Worm (Caenorhabditis elegans) whole organism, L3 larva: ENCODE measurements around the gene F21C10.3.
A peak's percentile ranks its signal among the peaks of the same experiment; 100 is the strongest.

Experiments used
- R02D3.7 ChIP-seq: fragments of 150-350 bp; optimal IDR thresholded peaks from 2 replicates; lab custom pipeline; 2014; ENCODE audit warnings: missing biosample characterization, missing genetic modification characterization
- ZK546.5 ChIP-seq: sonication (generic microtip); optimal IDR thresholded peaks from 2 replicates; lab custom pipeline; 2017; ENCODE audit warnings: missing biosample characterization, missing genetic modification characterization
- aly-2 ChIP-seq: fragments of 150-350 bp; optimal IDR thresholded peaks from 2 replicates; lab custom pipeline; 2014; ENCODE audit warnings: missing biosample characterization, missing genetic modification characterization
- ama-1 ChIP-seq: fragments of 150-350 bp; optimal IDR thresholded peaks from 2 replicates; lab custom pipeline; 2018
- ceh-16 ChIP-seq: sonication (generic microtip); optimal IDR thresholded peaks from 2 replicates; lab custom pipeline; 2017; ENCODE audit warnings: missing biosample characterization, missing genetic modification characterization
- ceh-82 ChIP-seq: fragments of 150-350 bp; optimal IDR thresholded peaks from 2 replicates; lab custom pipeline; 2014; ENCODE audit warnings: missing biosample characterization, missing genetic modification characterization
- ceh-9 ChIP-seq: sonication (generic microtip); optimal IDR thresholded peaks from 2 replicates; lab custom pipeline; 2018; ENCODE audit warnings: missing biosample characterization, missing genetic modification characterization
- daf-12 ChIP-seq: fragments of 150-350 bp; optimal IDR thresholded peaks from 2 replicates; lab custom pipeline; 2014; ENCODE audit warnings: missing biosample characterization, missing genetic modification reagents, missing genetic modification characterization
- egl-27 ChIP-seq: sonication (generic microtip); optimal IDR thresholded peaks from 4 replicates; lab custom pipeline; 2017; ENCODE audit warnings: missing biosample characterization, missing genetic modification reagents, missing genetic modification characterization
- egl-5 ChIP-seq: fragments of 150-350 bp; optimal IDR thresholded peaks from 2 replicates; lab custom pipeline; 2017; ENCODE audit warnings: missing biosample characterization, missing genetic modification reagents, missing genetic modification characterization, inconsistent platforms
- elt-1 ChIP-seq: fragments of 150-350 bp; optimal IDR thresholded peaks from 2 replicates; lab custom pipeline; 2014; ENCODE audit warnings: missing biosample characterization, missing genetic modification characterization
- elt-2 ChIP-seq: sonication (generic microtip); optimal IDR thresholded peaks from 2 replicates; lab custom pipeline; 2016; ENCODE audit warnings: missing genetic modification reagents, mild to moderate bottlenecking, missing genetic modification characterization, missing compliant biosample characterization
- elt-3 ChIP-seq, 3 experiments: fragments of 150-350 bp in 1 of 3; sonication (generic microtip) in 2 of 3; optimal IDR thresholded peaks; 2 replicates in 2 of 3; 4 replicates in 1 of 3; lab custom pipeline; 2014 to 2017; ENCODE audit warnings: missing biosample characterization in 3 of 3, missing genetic modification characterization in 3 of 3
- fkh-10 ChIP-seq: sonication (generic microtip); optimal IDR thresholded peaks from 2 replicates; lab custom pipeline; 2017; ENCODE audit warnings: missing biosample characterization, missing genetic modification reagents, missing genetic modification characterization
- fkh-2 ChIP-seq: fragments of 150-350 bp; optimal IDR thresholded peaks from 2 replicates; lab custom pipeline; 2014; ENCODE audit warnings: missing biosample characterization, missing genetic modification reagents, missing genetic modification characterization
- fos-1 ChIP-seq: fragments of 150-350 bp; optimal IDR thresholded peaks from 2 replicates; lab custom pipeline; 2014; ENCODE audit warnings: missing biosample characterization, missing genetic modification characterization
- hmg-11 ChIP-seq: sonication (generic microtip); optimal IDR thresholded peaks from 2 replicates; lab custom pipeline; 2016; ENCODE audit warnings: missing genetic modification characterization, missing compliant biosample characterization
- lin-15B ChIP-seq: fragments of 150-350 bp; optimal IDR thresholded peaks from 2 replicates; lab custom pipeline; 2014; ENCODE audit warnings: missing biosample characterization, missing genetic modification characterization
- lin-39 ChIP-seq: fragments of 150-350 bp; optimal IDR thresholded peaks from 2 replicates; lab custom pipeline; 2018; ENCODE audit warnings: missing biosample characterization, missing genetic modification reagents, missing genetic modification characterization
- lsy-12 ChIP-seq: sonication (generic microtip); optimal IDR thresholded peaks from 2 replicates; lab custom pipeline; 2016; ENCODE audit warnings: mild to moderate bottlenecking, missing genetic modification characterization, missing compliant biosample characterization
- mdl-1 ChIP-seq: fragments of 150-350 bp; optimal IDR thresholded peaks from 2 replicates; lab custom pipeline; 2014; ENCODE audit warnings: missing biosample characterization, missing genetic modification characterization
- mml-1 ChIP-seq: fragments of 150-350 bp; sonication (generic microtip); optimal IDR thresholded peaks from 3 replicates; lab custom pipeline; 2014; ENCODE audit warnings: missing biosample characterization, missing genetic modification characterization
- nfya-1 ChIP-seq: sonication (generic microtip); optimal IDR thresholded peaks from 2 replicates; lab custom pipeline; 2017; ENCODE audit warnings: missing genetic modification characterization, mild to moderate bottlenecking, missing compliant biosample characterization, antibody characterized with exemption, moderate library complexity; ENCODE audit not compliant: insufficient read depth
- nhr-11 ChIP-seq: fragments of 150-350 bp; optimal IDR thresholded peaks from 2 replicates; lab custom pipeline; 2014; ENCODE audit warnings: missing biosample characterization, missing genetic modification characterization
- nhr-12 ChIP-seq: fragments of 150-350 bp; optimal IDR thresholded peaks from 2 replicates; lab custom pipeline; 2014; ENCODE audit warnings: missing biosample characterization, missing genetic modification characterization
- nhr-237 ChIP-seq: fragments of 150-350 bp; optimal IDR thresholded peaks from 2 replicates; lab custom pipeline; 2014; ENCODE audit warnings: missing biosample characterization, missing genetic modification characterization
- nhr-25 ChIP-seq: sonication (generic microtip); optimal IDR thresholded peaks from 2 replicates; lab custom pipeline; 2017; ENCODE audit warnings: missing biosample characterization, missing genetic modification characterization
- nhr-28 ChIP-seq: fragments of 150-350 bp; optimal IDR thresholded peaks from 2 replicates; lab custom pipeline; 2014; ENCODE audit warnings: missing biosample characterization, missing genetic modification characterization
- nhr-43 ChIP-seq: sonication (generic microtip); optimal IDR thresholded peaks from 2 replicates; lab custom pipeline; 2016; ENCODE audit warnings: mild to moderate bottlenecking, missing genetic modification characterization, missing compliant biosample characterization; ENCODE audit not compliant: poor library complexity, severe bottlenecking
- nhr-76 ChIP-seq: fragments of 150-350 bp; sonication (generic microtip); optimal IDR thresholded peaks from 5 replicates; lab custom pipeline; 2014; ENCODE audit warnings: missing biosample characterization, missing genetic modification characterization
- nhr-77 ChIP-seq: fragments of 150-350 bp; optimal IDR thresholded peaks from 2 replicates; lab custom pipeline; 2014; ENCODE audit warnings: missing biosample characterization, missing genetic modification characterization
- pqm-1 ChIP-seq: fragments of 150-350 bp; optimal IDR thresholded peaks from 2 replicates; lab custom pipeline; 2017; ENCODE audit warnings: missing biosample characterization, missing genetic modification characterization, inconsistent platforms
- sea-2 ChIP-seq: fragments of 150-350 bp; sonication (generic microtip); optimal IDR thresholded peaks from 4 replicates; lab custom pipeline; 2014; ENCODE audit warnings: missing biosample characterization, missing genetic modification reagents, missing genetic modification characterization
- skn-1 ChIP-seq: fragments of 150-350 bp; optimal IDR thresholded peaks from 2 replicates; lab custom pipeline; 2014; ENCODE audit warnings: missing biosample characterization, missing genetic modification characterization
- snpc-4 ChIP-seq: fragments of 150-350 bp; optimal IDR thresholded peaks from 2 replicates; lab custom pipeline; 2014; ENCODE audit warnings: missing biosample characterization, missing genetic modification characterization
- tbx-2 ChIP-seq: sonication (generic microtip); optimal IDR thresholded peaks from 2 replicates; lab custom pipeline; 2016; ENCODE audit warnings: mild to moderate bottlenecking, missing genetic modification characterization, missing compliant biosample characterization
- unc-39 ChIP-seq: sonication (generic microtip); optimal IDR thresholded peaks from 4 replicates; lab custom pipeline; 2017; ENCODE audit warnings: missing biosample characterization, missing genetic modification characterization
- unc-62 ChIP-seq: fragments of 150-350 bp; sonication (generic microtip); optimal IDR thresholded peaks from 4 replicates; lab custom pipeline; 2014; ENCODE audit warnings: missing biosample characterization, missing genetic modification reagents, missing genetic modification characterization
- zag-1 ChIP-seq: fragments of 150-350 bp; optimal IDR thresholded peaks from 2 replicates; lab custom pipeline; 2014; ENCODE audit warnings: missing biosample characterization, missing genetic modification characterization

Gene F21C10.3

DNA sequence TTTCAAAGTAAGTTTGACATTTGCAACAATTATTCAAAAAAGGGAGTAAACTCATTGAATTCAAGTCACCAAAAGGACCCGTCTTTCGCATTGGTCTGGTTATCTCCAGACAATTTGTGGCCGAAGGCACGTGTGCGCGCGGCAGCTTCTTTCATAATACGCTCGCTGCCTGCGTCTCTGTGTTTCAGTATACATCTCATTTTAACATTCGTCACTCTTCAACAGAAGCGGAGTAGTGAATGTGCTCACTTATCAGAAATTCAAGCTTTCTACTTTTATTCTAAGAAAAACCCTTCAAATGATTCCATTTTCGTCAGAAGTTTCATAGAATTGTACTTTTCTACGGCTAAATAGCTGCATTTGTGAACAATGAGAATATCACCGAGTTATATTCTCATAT, 689 bp downstream of the F21C10.3 start:
- TF ChIP-seq ceh-9 (tag; lab: Kevin White, UChicago) (no peak), egl-27 (tag; lab: Kevin White, UChicago) (no peak), lin-15B (tag; lab: Kevin White, UChicago) (peak; percentile 16), ceh-16 (tag; lab: Kevin White, UChicago) (no peak), sea-2 (GFP tag; lab: Kevin White, UChicago) (no peak), snpc-4 (tag; lab: Kevin White, UChicago) (peak; percentile 41), R02D3.7 (no peak), fkh-10 (GFP tag; lab: Kevin White, UChicago) (peak; percentile 69), ceh-82 (tag; lab: Kevin White, UChicago) (no peak), tbx-2 (tag; lab: Kevin White, UChicago) (no peak), unc-62 (GFP tag; lab: Kevin White, UChicago) (no peak), nhr-77 (no peak), elt-1 (no peak), elt-3 (tag; optimal IDR thresholded peaks at IDR 0.05; lab: Kevin White, UChicago) (no peak), mdl-1 (tag; lab: Kevin White, UChicago) (peak; percentile 81), nhr-11 (tag; lab: Kevin White, UChicago) (peak; percentile 82), nhr-28 (no peak), nhr-12 (tag; lab: Kevin White, UChicago) (no peak), skn-1 (tag; lab: Kevin White, UChicago) (no peak), nfya-1 (peak; percentile 73), egl-5 (no peak), lin-39 (tag; lab: Kevin White, UChicago) (peak; percentile 36), elt-2 (tag; lab: Kevin White, UChicago) (peak; percentile 2), nhr-43 (tag; lab: Kevin White, UChicago) (no peak), fos-1 (tag; lab: Kevin White, UChicago) (no peak), nhr-237 (tag; lab: Kevin White, UChicago) (no peak)

DNA sequence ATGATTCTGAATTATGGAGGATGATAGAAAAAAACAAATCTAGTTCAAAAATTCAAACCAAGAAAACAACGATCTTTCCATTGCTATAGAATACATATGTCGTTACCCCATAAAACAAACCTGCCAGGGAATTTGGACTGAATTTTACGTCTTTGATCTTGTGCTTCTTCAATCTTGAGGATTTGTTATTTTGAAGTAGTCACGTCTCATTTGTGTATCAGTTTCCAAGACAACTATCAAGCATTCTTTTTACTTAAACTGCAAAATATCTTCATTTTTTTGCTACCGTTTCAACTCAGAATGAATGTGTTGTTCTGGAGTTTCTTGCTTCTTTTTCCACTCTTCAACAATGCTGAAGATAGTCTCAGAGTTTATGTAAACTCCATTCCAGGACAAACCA, 2.9 kb downstream of the F21C10.3 start, which contains the start of gene F21C10.19:
F21C10.19 (plus strand) TSS at position 301 of the 400 bp plus-strand sequence.
- TF ChIP-seq nhr-43 (tag; lab: Kevin White, UChicago): no peak
- TF ChIP-seq nhr-11 (tag; lab: Kevin White, UChicago): no peak
- TF ChIP-seq ceh-82 (tag; lab: Kevin White, UChicago): no peak
- no peak for TF ChIP-seq hmg-11
- no peak for TF ChIP-seq ZK546.5 (tag; lab: Kevin White, UChicago)
- TF ChIP-seq nhr-77: no peak
- no peak for TF ChIP-seq fos-1 (tag; lab: Kevin White, UChicago)
- no peak for TF ChIP-seq skn-1 (tag; lab: Kevin White, UChicago)
- no peak for TF ChIP-seq elt-3 (tag; optimal IDR thresholded peaks at IDR 0.05; lab: Kevin White, UChicago)
- TF ChIP-seq zag-1: no peak
- no peak for TF ChIP-seq lin-15B (tag; lab: Kevin White, UChicago)
- TF ChIP-seq pqm-1: no peak
- no peak for TF ChIP-seq egl-27 (tag; lab: Kevin White, UChicago)
- TF ChIP-seq, all 47 proteins: peak for 0

DNA sequence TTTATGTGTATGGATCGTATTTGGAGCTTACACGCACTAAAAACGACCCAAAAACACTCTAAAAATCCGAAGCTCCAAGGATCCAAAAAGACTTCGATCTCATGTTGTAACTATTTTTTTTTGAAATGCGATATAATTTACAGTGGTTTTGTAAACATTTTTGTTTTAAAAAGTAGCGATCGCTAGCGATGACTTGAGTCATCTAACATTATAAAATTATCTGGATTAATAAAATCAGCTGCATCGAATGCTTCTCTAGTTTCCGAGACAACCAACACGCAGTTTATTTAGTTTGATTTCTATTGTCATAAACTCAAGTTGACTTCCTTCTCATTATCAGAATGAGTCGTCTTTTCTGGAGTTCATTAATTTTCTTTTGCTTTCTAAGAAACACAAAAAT, 4.2 kb downstream of the F21C10.3 start, which contains the start of gene F21C10.1:
F21C10.1 (plus strand) TSS at position 301 of the 400 bp plus-strand sequence.
- TF ChIP-seq R02D3.7 (no peak), fkh-2 (tag; lab: Kevin White, UChicago) (no peak), nhr-43 (tag; lab: Kevin White, UChicago) (no peak), fkh-10 (GFP tag; lab: Kevin White, UChicago) (no peak), nhr-25 (tag; lab: Kevin White, UChicago) (no peak), fos-1 (tag; lab: Kevin White, UChicago) (no peak), tbx-2 (tag; lab: Kevin White, UChicago) (no peak)

ce11 chrV:9133950-9134349, 6.1 kb downstream of the F21C10.3 start, which contains the start of gene B0222.1:
Gene B0222.1, plus strand, starts transcription at chrV:9134255.
- peak; percentile 3 for TF ChIP-seq nhr-11 (tag; lab: Kevin White, UChicago)
- TF ChIP-seq hmg-11: no peak

- TF ChIP-seq fkh-2 (tag; lab: Kevin White, UChicago) (no peak), ama-1 (no peak), aly-2 (tag; lab: Kevin White, UChicago) (no peak), fos-1 (tag; lab: Kevin White, UChicago) (no peak), ZK546.5 (tag; lab: Kevin White, UChicago) (no peak), zag-1 (no peak), mml-1 (tag; lab: Kevin White, UChicago) (no peak), nhr-28 (no peak), unc-39 (no peak), daf-12 (tag; lab: Kevin White, UChicago) (no peak), unc-62 (GFP tag; lab: Kevin White, UChicago) (no peak), ceh-16 (tag; lab: Kevin White, UChicago) (no peak), fkh-10 (GFP tag; lab: Kevin White, UChicago) (no peak), nhr-76 (tag; lab: Kevin White, UChicago) (no peak), R02D3.7 (no peak), lsy-12 (tag; lab: Kevin White, UChicago) (no peak)
Measured at ce11 chrV:9137618-9138017, 9.7 kb downstream of the F21C10.3 start, which contains the start of gene pitr-2. Gene pitr-2, minus strand, starts transcription at chrV:9137718.
